Worm (Caenorhabditis elegans): ENCODE results near the gene dmsr-9.

- TF ChIP-seq ztf-23 (GFP tag; IDR thresholded peaks at IDR 0.05) = no peak
- TF ChIP-seq ztf-29 (GFP tag; IDR thresholded peaks at IDR 0.05) = no peak
- no peak for TF ChIP-seq T22C8.4 (GFP tag; IDR thresholded peaks at IDR 0.05)
- no peak for TF ChIP-seq ref-1 (GFP tag; conservative IDR thresholded peaks at IDR 0.05)
These were observed 31.0 kb downstream of the dmsr-9 start, which contains the start of the genes T25F10.1 and clik-1 for ce11 chrV:6768452-6768929.
